Fruit fly (Drosophila melanogaster): ENCODE measurements around the gene Npc2c.
A peak's percentile ranks its signal among the peaks of the same experiment; 100 is the strongest.

Gene Npc2c

DNA sequence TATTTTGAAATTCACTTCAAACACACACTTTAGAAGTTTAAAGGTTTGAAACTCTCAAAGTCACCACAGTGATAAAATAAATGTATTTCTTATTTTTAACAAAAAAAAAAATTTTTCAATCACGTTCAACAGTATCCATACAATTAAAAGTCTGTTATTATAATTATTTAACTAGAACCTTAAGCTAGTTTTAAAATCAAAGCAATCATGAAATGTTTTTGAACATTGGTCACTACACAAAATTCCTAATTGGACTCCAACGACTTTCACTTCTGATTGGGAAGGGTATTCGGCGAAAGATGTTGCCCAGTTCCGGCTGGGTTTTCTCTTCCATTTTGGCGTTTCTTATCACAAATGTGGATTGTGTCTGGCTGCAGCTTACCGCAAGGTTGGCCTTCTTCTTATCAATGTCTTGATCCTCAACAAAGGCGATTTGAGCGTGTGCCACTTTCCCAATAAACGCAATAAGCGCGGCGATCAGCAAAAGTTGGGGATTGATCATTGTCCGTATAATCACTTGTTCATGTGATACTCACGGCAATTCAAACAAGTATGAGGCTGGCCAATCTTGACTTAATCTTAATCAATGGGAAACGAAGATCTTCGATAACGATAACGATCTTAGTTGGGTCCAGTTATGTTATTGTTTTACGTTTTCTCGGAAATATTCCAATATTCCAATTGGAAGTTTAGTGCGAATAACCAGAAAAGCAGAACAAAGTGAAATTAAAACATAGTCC is 11.8 kb upstream of the Npc2c start (continued):
- no peak for TF ChIP-seq slp2 (GFP tag; optimal IDR thresholded peaks at IDR 0.05)
- peak; percentile 19 for TF ChIP-seq Xbp1 (GFP tag; optimal IDR thresholded peaks at IDR 0.05)
- TF ChIP-seq p53 (GFP tag; optimal IDR thresholded peaks at IDR 0.05) = no peak
- TF ChIP-seq maf-S (GFP tag; optimal IDR thresholded peaks at IDR 0.05) = no peak
- TF ChIP-seq az2 (GFP tag; optimal IDR thresholded peaks at IDR 0.05) = peak; percentile 33
- TF ChIP-seq fd64A (GFP tag; optimal IDR thresholded peaks at IDR 0.05) = no peak
- peak; percentile 12 for TF ChIP-seq CG10267 (tag; optimal IDR thresholded peaks at IDR 0.05)
- peak; percentile 11 for TF ChIP-seq CG1602 (GFP tag; optimal IDR thresholded peaks at IDR 0.05)
- peak in 1 of 3 experiments; percentile 33 for TF ChIP-seq lola (GFP tag; optimal IDR thresholded peaks at IDR 0.05)
- TF ChIP-seq CG7556 (GFP tag; optimal IDR thresholded peaks at IDR 0.05) = peak; percentile 64
- no peak for TF ChIP-seq her (GFP tag; optimal IDR thresholded peaks at IDR 0.05)
- TF ChIP-seq fd96Cb (tag; optimal IDR thresholded peaks at IDR 0.05) = peak; percentile 29
- 0 out of 2 replicates have a peak, but pooled peaks have one; percentile 7 for TF ChIP-seq MBD-R2 (GFP tag; IDR thresholded peaks at IDR 0.05)
- no peak for TF ChIP-seq nom (GFP tag; optimal IDR thresholded peaks at IDR 0.05)
- TF ChIP-seq lilli (GFP tag; optimal IDR thresholded peaks at IDR 0.05) = peak; percentile 23
- no peak for TF ChIP-seq pnt (GFP tag; optimal IDR thresholded peaks at IDR 0.05)
- TF ChIP-seq CG3407 (GFP tag; optimal IDR thresholded peaks at IDR 0.05) = no peak
- TF ChIP-seq rib (GFP tag; IDR thresholded peaks at IDR 0.05) = no peak
- peak; percentile 11 for TF ChIP-seq CG8924 (tag; optimal IDR thresholded peaks at IDR 0.05)
- TF ChIP-seq btn (GFP tag; optimal IDR thresholded peaks at IDR 0.05) = no peak
- 0 out of 2 replicates have a peak, but pooled peaks have one; percentile 9 for TF ChIP-seq CG3847 (GFP tag; IDR thresholded peaks at IDR 0.05)
- no peak for TF ChIP-seq danr (GFP tag; IDR thresholded peaks at IDR 0.05)
- peak; percentile 19 for TF ChIP-seq BtbVII (GFP tag; optimal IDR thresholded peaks at IDR 0.05)
- TF ChIP-seq CG17359 (tag; optimal IDR thresholded peaks at IDR 0.05) = peak; percentile 22
- TF ChIP-seq Adf1 (GFP tag; IDR thresholded peaks at IDR 0.05) = no peak
- peak; percentile 68 for TF ChIP-seq pros (GFP tag; optimal IDR thresholded peaks at IDR 0.05)
- peak; percentile 45 for TF ChIP-seq CG3281 (GFP tag; optimal IDR thresholded peaks at IDR 0.05)
- peak; percentile 26 for TF ChIP-seq sisA (GFP tag; IDR thresholded peaks at IDR 0.05)
- TF ChIP-seq dati (GFP tag; IDR thresholded peaks at IDR 0.05) = no peak
- no peak for TF ChIP-seq sr (GFP tag; IDR thresholded peaks at IDR 0.05)
- TF ChIP-seq br (optimal IDR thresholded peaks at IDR 0.05) = no peak
- TF ChIP-seq org-1 (GFP tag; optimal IDR thresholded peaks at IDR 0.05) = peak; percentile 36
- TF ChIP-seq CG10274 (GFP tag; optimal IDR thresholded peaks at IDR 0.05) = peak; percentile 79
- peak in 1 of 2 experiments; percentile 39 for TF ChIP-seq Eip74EF (GFP tag; optimal IDR thresholded peaks at IDR 0.05)
- TF ChIP-seq CG10543 (GFP tag; optimal IDR thresholded peaks at IDR 0.05) = peak; percentile 6
- no peak for TF ChIP-seq CG33557 (GFP tag; optimal IDR thresholded peaks at IDR 0.05)
- peak; percentile 34 for TF ChIP-seq CG1529 (GFP tag; optimal IDR thresholded peaks at IDR 0.05)
- peak; percentile 20 for TF ChIP-seq CG14710 (tag; optimal IDR thresholded peaks at IDR 0.05)
- TF ChIP-seq CG17361 (GFP tag; IDR thresholded peaks at IDR 0.05) = no peak
- peak; percentile 48 for TF ChIP-seq CG10147 (GFP tag; optimal IDR thresholded peaks at IDR 0.05)
- peak; percentile 51 for TF ChIP-seq CG18619 (GFP tag; optimal IDR thresholded peaks at IDR 0.05)
- TF ChIP-seq CG30403 (GFP tag; optimal IDR thresholded peaks at IDR 0.05) = peak; percentile 52
- TF ChIP-seq B-H2 (GFP tag; optimal IDR thresholded peaks at IDR 0.05) = no peak
- TF ChIP-seq CG4424 (GFP tag; optimal IDR thresholded peaks at IDR 0.05) = peak; percentile 42
- TF ChIP-seq nerfin-2 (GFP tag; IDR thresholded peaks at IDR 0.05; ENCODE audit: partially characterized antibody) = peak; percentile 47; the same call in 1 of the 2 replicates
- peak; percentile 46 for TF ChIP-seq CG18599 (GFP tag; optimal IDR thresholded peaks at IDR 0.05)
- no peak for TF ChIP-seq CG17328 (GFP tag; IDR thresholded peaks at IDR 0.05)
- peak; percentile 67 for TF ChIP-seq row (GFP tag; IDR thresholded peaks at IDR 0.05)
- TF ChIP-seq prd (optimal IDR thresholded peaks at IDR 0.05) = no peak
- TF ChIP-seq prd (GFP tag; IDR thresholded peaks at IDR 0.05) = no peak

Measured in whole organism, embryonic.